Worm (Caenorhabditis elegans): ENCODE results near the gene emb-5.

The emb-5 gene

DNA sequence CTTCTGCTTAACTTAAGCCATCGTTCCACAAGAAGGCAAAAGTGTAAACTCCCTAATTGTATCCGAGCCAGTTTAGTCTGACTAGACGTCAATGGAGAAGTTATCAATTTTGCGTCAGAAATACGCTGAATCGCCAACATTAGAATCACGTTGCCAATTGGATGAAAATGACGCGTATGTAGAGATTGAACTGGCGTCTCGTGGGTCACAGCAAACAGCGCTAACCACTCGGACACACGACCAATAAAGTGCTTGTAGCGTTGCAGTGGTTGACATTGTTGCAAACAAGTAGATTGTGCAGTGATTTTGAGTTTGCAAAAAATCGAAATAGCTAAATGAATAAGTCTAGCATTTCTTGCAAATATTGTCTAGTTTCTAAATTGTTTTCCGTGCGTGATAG lies 30.9 kb downstream of the emb-5 start:
- no peak for TF ChIP-seq nhr-12 (tag; optimal IDR thresholded peaks at IDR 0.05)
- TF ChIP-seq nhr-11 (tag; optimal IDR thresholded peaks at IDR 0.05): peak; percentile 32
- peak; percentile 78 for TF ChIP-seq Y55F3AM.14 (GFP tag; optimal IDR thresholded peaks at IDR 0.05)
- no peak for TF ChIP-seq R02D3.7 (tag; optimal IDR thresholded peaks at IDR 0.05)
- TF ChIP-seq aly-2 (tag; optimal IDR thresholded peaks at IDR 0.05): no peak
- TF ChIP-seq lin-13 (GFP tag; optimal IDR thresholded peaks at IDR 0.05): peak; percentile 70
- TF ChIP-seq nhr-129 (tag; optimal IDR thresholded peaks at IDR 0.05): peak; percentile 96
- peak; percentile 76 for TF ChIP-seq nhr-21 (tag; optimal IDR thresholded peaks at IDR 0.05)
- peak; percentile 74 for TF ChIP-seq gmeb-1 (tag; optimal IDR thresholded peaks at IDR 0.05)
- no peak for TF ChIP-seq ama-1 (optimal IDR thresholded peaks at IDR 0.05)
- no peak for TF ChIP-seq unc-55 (GFP tag; optimal IDR thresholded peaks at IDR 0.05)
- peak; percentile 66 for TF ChIP-seq F13H6.1 (tag; optimal IDR thresholded peaks at IDR 0.05)
- no peak for TF ChIP-seq mbf-1 (tag; optimal IDR thresholded peaks at IDR 0.05)
- no peak for TF ChIP-seq ceh-82 (tag; optimal IDR thresholded peaks at IDR 0.05)
- TF ChIP-seq blmp-1 (tag; optimal IDR thresholded peaks at IDR 0.05; ENCODE audit: insufficient read depth): no peak
- TF ChIP-seq sma-9 (GFP tag; optimal IDR thresholded peaks at IDR 0.05): peak; percentile 85
- no peak for TF ChIP-seq sma-9 (tag; optimal IDR thresholded peaks at IDR 0.05)
- TF ChIP-seq ztf-1 (GFP tag; conservative IDR thresholded peaks at IDR 0.05): no peak
- peak in 1 of 2 experiments; percentile 70 for TF ChIP-seq mdl-1 (tag; optimal IDR thresholded peaks at IDR 0.05)
- no peak for TF ChIP-seq nhr-237 (tag; optimal IDR thresholded peaks at IDR 0.05)
- TF ChIP-seq egl-27 (tag; optimal IDR thresholded peaks at IDR 0.05): peak; percentile 77
- TF ChIP-seq skn-1 (tag; optimal IDR thresholded peaks at IDR 0.05): no peak
- no peak for TF ChIP-seq nhr-23 (tag; optimal IDR thresholded peaks at IDR 0.05)
- TF ChIP-seq sem-4 (tag; optimal IDR thresholded peaks at IDR 0.05): peak; percentile 50
- TF ChIP-seq elt-3 (tag; optimal IDR thresholded peaks at IDR 0.05): no peak
- no peak for TF ChIP-seq peb-1 (tag; optimal IDR thresholded peaks at IDR 0.05)
- peak; percentile 74 for TF ChIP-seq ztf-4 (tag; optimal IDR thresholded peaks at IDR 0.05)
- TF ChIP-seq crh-2 (tag; optimal IDR thresholded peaks at IDR 0.05): peak; percentile 90
- TF ChIP-seq snpc-4 (tag; optimal IDR thresholded peaks at IDR 0.05): no peak
- TF ChIP-seq lin-39 (tag; optimal IDR thresholded peaks at IDR 0.05): no peak
- TF ChIP-seq sma-3 (GFP tag; optimal IDR thresholded peaks at IDR 0.05): peak; percentile 76
- TF ChIP-seq nhr-25 (tag; optimal IDR thresholded peaks at IDR 0.05): no peak
- TF ChIP-seq C34F6.9 (tag; optimal IDR thresholded peaks at IDR 0.05): peak; percentile 68
- peak; percentile 89 for TF ChIP-seq fos-1 (tag; optimal IDR thresholded peaks at IDR 0.05)
- peak; percentile 48 for TF ChIP-seq lin-11 (tag; optimal IDR thresholded peaks at IDR 0.05)
- no peak for TF ChIP-seq alr-1 (tag; optimal IDR thresholded peaks at IDR 0.05)
- no peak for TF ChIP-seq nhr-10 (tag; optimal IDR thresholded peaks at IDR 0.05)
- no peak for TF ChIP-seq ztf-11 (tag; optimal IDR thresholded peaks at IDR 0.05)
- peak; percentile 54 to 79 for TF ChIP-seq lsy-2 (tag; optimal IDR thresholded peaks at IDR 0.05)
- TF ChIP-seq mab-5 (tag; optimal IDR thresholded peaks at IDR 0.05): no peak
- peak; percentile 48 for TF ChIP-seq nhr-6 (tag; optimal IDR thresholded peaks at IDR 0.05)

DNA sequence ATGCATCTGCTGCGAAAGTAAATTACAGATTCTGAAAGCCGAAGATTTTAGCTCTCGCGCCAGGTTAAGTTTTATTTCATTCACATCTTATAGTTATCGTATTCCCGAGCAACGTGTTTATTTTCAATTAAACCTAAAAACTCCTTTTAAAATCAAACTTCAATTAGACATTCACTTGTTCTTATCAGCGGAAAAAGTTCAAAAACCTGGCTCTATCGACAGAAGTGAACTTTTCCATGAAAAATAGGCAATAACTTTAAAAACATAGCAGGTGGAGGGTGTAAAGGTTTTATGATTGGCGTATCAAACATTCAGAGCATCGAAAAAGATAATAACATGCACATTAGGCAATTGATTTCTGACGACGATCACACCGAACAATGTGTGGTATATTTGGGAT lies 31.5 kb downstream of the emb-5 start, which contains the start of gene ppat-1:
Gene ppat-1 (plus strand): TSS at position 316 of the 400 bp plus-strand sequence.
- TF ChIP-seq peb-1 (tag; optimal IDR thresholded peaks at IDR 0.05) (no peak), fos-1 (tag; optimal IDR thresholded peaks at IDR 0.05) (peak; percentile 10)

DNA sequence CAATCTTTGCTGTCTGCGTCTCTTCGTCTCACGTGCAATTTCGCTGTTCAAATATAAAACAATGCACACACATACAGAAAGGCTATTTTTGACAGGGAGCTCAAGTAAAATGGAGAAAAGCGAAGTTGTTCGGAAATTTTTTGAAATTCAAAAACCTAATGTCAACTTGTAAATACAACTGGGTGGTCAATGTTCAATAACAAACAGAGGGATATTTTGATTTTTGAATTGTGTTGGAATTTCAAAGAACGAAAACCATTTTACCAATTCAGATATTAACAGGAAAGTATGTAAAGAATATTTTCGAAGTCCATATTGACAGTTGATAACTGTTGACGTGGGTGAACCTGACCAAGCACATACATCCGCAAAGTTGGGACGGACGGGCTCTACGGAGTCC lies 32.1 kb downstream of the emb-5 start, which contains the start of gene tag-243:
Gene tag-243 (minus strand): TSS at position 101 of the 400 bp plus-strand sequence.
- TF ChIP-seq peb-1 (tag; optimal IDR thresholded peaks at IDR 0.05) (no peak), alr-1 (tag; optimal IDR thresholded peaks at IDR 0.05) (no peak), unc-62 (GFP tag; optimal IDR thresholded peaks at IDR 0.05) (no peak), snpc-4 (tag; optimal IDR thresholded peaks at IDR 0.05) (no peak), nhr-10 (tag; optimal IDR thresholded peaks at IDR 0.05) (no peak), F13H6.1 (tag; optimal IDR thresholded peaks at IDR 0.05) (no peak), ztf-11 (tag; optimal IDR thresholded peaks at IDR 0.05) (no peak), nhr-12 (tag; optimal IDR thresholded peaks at IDR 0.05) (no peak), elt-1 (tag; optimal IDR thresholded peaks at IDR 0.05) (no peak), unc-39 (tag; optimal IDR thresholded peaks at IDR 0.05) (no peak), nhr-77 (tag; optimal IDR thresholded peaks at IDR 0.05) (no peak), nhr-11 (tag; optimal IDR thresholded peaks at IDR 0.05) (no peak), nhr-237 (tag; optimal IDR thresholded peaks at IDR 0.05) (no peak)
